Fruit fly (Drosophila melanogaster) whole organism: ENCODE data around the gene Rad9.

Experiments
- CG8478 ChIP-seq: fragments of >200 bp; optimal IDR thresholded peaks from 2 replicates; lab custom pipeline; 2018; ENCODE audit warnings: inconsistent platforms
- Dll ChIP-seq: fragments of >200 bp; optimal IDR thresholded peaks from 2 replicates; lab custom pipeline; 2017
- EcR ChIP-seq, 2 experiments: fragments of >200 bp; optimal IDR thresholded peaks; 2 replicates each; lab custom pipeline; 2017; ENCODE audit warnings: missing biosample characterization in 2 of 2, missing genetic modification characterization in 2 of 2, missing genetic modification reagents in 2 of 2
- pan ChIP-seq: fragments of >200 bp; optimal IDR thresholded peaks from 2 replicates; lab custom pipeline; 2017
- psq ChIP-seq: fragments of >200 bp; optimal IDR thresholded peaks from 2 replicates; lab custom pipeline; 2017
- usp ChIP-seq: fragments of >200 bp; optimal IDR thresholded peaks from 2 replicates; lab custom pipeline; 2017; ENCODE audit warnings: missing biosample characterization, missing genetic modification characterization, mixed read lengths

Gene Rad9

dm6 chr3L:18898086-18898470 is 25.7 kb upstream of the Rad9 start, which contains the start of gene CG3902:
Gene CG3902, minus strand, starts transcription at chr3L:18898293.
- TF ChIP-seq usp (GFP tag; lab: Kevin White, UChicago) (no peak), CG8478 (no peak), Dll (lab: Kevin White, UChicago) (no peak), pan (lab: Kevin White, UChicago) (no peak), psq (lab: Kevin White, UChicago) (no peak), EcR (GFP tag; optimal IDR thresholded peaks at IDR 0.05; lab: Kevin White, UChicago) (no peak)

- TF ChIP-seq EcR (GFP tag; optimal IDR thresholded peaks at IDR 0.05; lab: Kevin White, UChicago) (no peak), psq (lab: Kevin White, UChicago) (no peak), usp (GFP tag; lab: Kevin White, UChicago) (no peak), pan (lab: Kevin White, UChicago) (no peak), CG8478 (no peak), Dll (lab: Kevin White, UChicago) (no peak)
Measured at dm6 chr3L:18897459-18898085, 25.2 kb upstream of the Rad9 start.

dm6 chr3L:18896297-18896863 is 24.0 kb upstream of the Rad9 start:
- no peak for TF ChIP-seq psq (lab: Kevin White, UChicago)
- no peak for TF ChIP-seq pan (lab: Kevin White, UChicago)
- TF ChIP-seq EcR (GFP tag; optimal IDR thresholded peaks at IDR 0.05; lab: Kevin White, UChicago) = no peak
- TF ChIP-seq Dll (lab: Kevin White, UChicago) = no peak
- no peak for TF ChIP-seq usp (GFP tag; lab: Kevin White, UChicago)
- no peak for TF ChIP-seq CG8478

dm6 chr3L:18895079-18895478 is 22.7 kb upstream of the Rad9 start:
- TF ChIP-seq Dll (lab: Kevin White, UChicago) = no peak
- no peak for TF ChIP-seq pan (lab: Kevin White, UChicago)
- no peak for TF ChIP-seq CG8478
- no peak for TF ChIP-seq psq (lab: Kevin White, UChicago)
- TF ChIP-seq EcR (GFP tag; optimal IDR thresholded peaks at IDR 0.05; lab: Kevin White, UChicago) = no peak
- no peak for TF ChIP-seq usp (GFP tag; lab: Kevin White, UChicago)

- TF ChIP-seq Dll (lab: Kevin White, UChicago) (no peak), psq (lab: Kevin White, UChicago) (no peak), CG8478 (no peak), usp (GFP tag; lab: Kevin White, UChicago) (no peak), EcR (GFP tag; optimal IDR thresholded peaks at IDR 0.05; lab: Kevin White, UChicago) (no peak), pan (lab: Kevin White, UChicago) (no peak)
Measured at dm6 chr3L:18891986-18892385, 19.6 kb upstream of the Rad9 start, which contains the start of gene NijB. Gene NijB, plus strand, starts transcription at chr3L:18892383.

dm6 chr3L:18890283-18891175 is 18.2 kb upstream of the Rad9 start, which contains the start of gene CG3961:
Gene CG3961, minus strand, starts transcription at chr3L:18890483.
- TF ChIP-seq pan (lab: Kevin White, UChicago) (no peak), Dll (lab: Kevin White, UChicago) (no peak), psq (lab: Kevin White, UChicago) (no peak)

- TF ChIP-seq usp (GFP tag; lab: Kevin White, UChicago) = no peak
- TF ChIP-seq Dll (lab: Kevin White, UChicago) = no peak
- no peak for TF ChIP-seq EcR (GFP tag; optimal IDR thresholded peaks at IDR 0.05; lab: Kevin White, UChicago)
Measured at dm6 chr3L:18889222-18889866, 17.0 kb upstream of the Rad9 start.

dm6 chr3L:18881613-18882012 is 9.3 kb upstream of the Rad9 start:
- no peak for TF ChIP-seq EcR (GFP tag; optimal IDR thresholded peaks at IDR 0.05; lab: Kevin White, UChicago)
- TF ChIP-seq usp (GFP tag; lab: Kevin White, UChicago) = no peak
- no peak for TF ChIP-seq pan (lab: Kevin White, UChicago)
- TF ChIP-seq psq (lab: Kevin White, UChicago) = no peak
- no peak for TF ChIP-seq Dll (lab: Kevin White, UChicago)
- no peak for TF ChIP-seq CG8478

- TF ChIP-seq usp (GFP tag; lab: Kevin White, UChicago) (no peak), pan (lab: Kevin White, UChicago) (no peak), Dll (lab: Kevin White, UChicago) (no peak), psq (lab: Kevin White, UChicago) (no peak)
Measured at dm6 chr3L:18870027-18870426, 2.3 kb downstream of the Rad9 start, which contains the start of gene Blos3. Gene Blos3, plus strand, starts transcription at chr3L:18870224.

dm6 chr3L:18869035-18869826 is 3.1 kb downstream of the Rad9 start, which contains the start of gene Grx1:
Gene Grx1, plus strand, starts transcription at chr3L:18869230.
- TF ChIP-seq CG8478 = no peak
- no peak for TF ChIP-seq Dll (lab: Kevin White, UChicago)
- TF ChIP-seq usp (GFP tag; lab: Kevin White, UChicago) = no peak
- TF ChIP-seq psq (lab: Kevin White, UChicago) = no peak
- no peak for TF ChIP-seq EcR (GFP tag; optimal IDR thresholded peaks at IDR 0.05; lab: Kevin White, UChicago)
